Fruit fly (Drosophila melanogaster): ENCODE data around the gene yip2.

The yip2 gene

dm6 chr2L:9956993-9957652 is 42.1 kb downstream of the yip2 start, which contains the start of the genes CG4658 and CG5846 (continued):
- no peak for TF ChIP-seq pfk (GFP tag; optimal IDR thresholded peaks at IDR 0.05)
- peak; percentile 74 for TF ChIP-seq lbe (GFP tag; optimal IDR thresholded peaks at IDR 0.05)
- peak; percentile 95 for TF ChIP-seq dysf (GFP tag; IDR thresholded peaks at IDR 0.05)
- peak; percentile 89 for TF ChIP-seq odd (GFP tag; optimal IDR thresholded peaks at IDR 0.05)
- TF ChIP-seq grn (GFP tag; optimal IDR thresholded peaks at IDR 0.05), result no peak
- peak; percentile 44; the same call in 1 of the 3 replicates for TF ChIP-seq sr (GFP tag; IDR thresholded peaks at IDR 0.05)
- peak; percentile 23 for TF ChIP-seq HmgD (GFP tag; optimal IDR thresholded peaks at IDR 0.05)
- TF ChIP-seq Aef1 (GFP tag; IDR thresholded peaks at IDR 0.05), result peak; percentile 93
- TF ChIP-seq phol (tag; optimal IDR thresholded peaks at IDR 0.05), result peak; percentile 96
- TF ChIP-seq Lpt (GFP tag; optimal IDR thresholded peaks at IDR 0.05), result no peak
- TF ChIP-seq CG17829 (tag; optimal IDR thresholded peaks at IDR 0.05), result peak; percentile 97
- TF ChIP-seq CG17385 (GFP tag; optimal IDR thresholded peaks at IDR 0.05), result peak; percentile 88
- no peak for TF ChIP-seq CG12769 (tag; optimal IDR thresholded peaks at IDR 0.05)
- TF ChIP-seq Dll (GFP tag; IDR thresholded peaks at IDR 0.05; ENCODE audit: partially characterized antibody), result no peak; the same call in 3 of the 4 replicates
- TF ChIP-seq ems (GFP tag; optimal IDR thresholded peaks at IDR 0.05), result peak; percentile 80
- TF ChIP-seq Dek (tag; optimal IDR thresholded peaks at IDR 0.05), result peak; percentile 93
- peak; percentile 93 for TF ChIP-seq Ada2b (GFP tag; IDR thresholded peaks at IDR 0.05)
- TF ChIP-seq lab (GFP tag; optimal IDR thresholded peaks at IDR 0.05), result peak; percentile 94
- TF ChIP-seq insv (GFP tag; optimal IDR thresholded peaks at IDR 0.05), result peak in 1 of 2 experiments; percentile 39
- TF ChIP-seq luna (GFP tag; optimal IDR thresholded peaks at IDR 0.05), result no peak
- TF ChIP-seq Fer2 (tag; optimal IDR thresholded peaks at IDR 0.05), result peak; percentile 79
- peak; percentile 67 for TF ChIP-seq CG8359 (GFP tag; optimal IDR thresholded peaks at IDR 0.05; ENCODE audit: borderline replicate concordance)
- TF ChIP-seq Side (GFP tag; optimal IDR thresholded peaks at IDR 0.05), result peak; percentile 54
- TF ChIP-seq sisA (GFP tag; IDR thresholded peaks at IDR 0.05), result peak; percentile 93
- TF ChIP-seq CG17912 (GFP tag; optimal IDR thresholded peaks at IDR 0.05), result peak; percentile 9
- TF ChIP-seq CG4360 (GFP tag; IDR thresholded peaks at IDR 0.05), result peak; percentile 38; the same call in 1 of the 2 replicates
- TF ChIP-seq CG14050 (GFP tag; IDR thresholded peaks at IDR 0.05), result peak; percentile 90
- peak; percentile 81 for TF ChIP-seq disco-r (GFP tag; optimal IDR thresholded peaks at IDR 0.05)
- peak; percentile 96 for TF ChIP-seq CoRest (tag; optimal IDR thresholded peaks at IDR 0.05)
- peak; percentile 47 for TF ChIP-seq Myb (GFP tag; optimal IDR thresholded peaks at IDR 0.05)
- no peak for TF ChIP-seq pita (GFP tag; optimal IDR thresholded peaks at IDR 0.05)
- peak; percentile 92 for TF ChIP-seq Meics (GFP tag; optimal IDR thresholded peaks at IDR 0.05)
- no peak for TF ChIP-seq eyg (GFP tag; optimal IDR thresholded peaks at IDR 0.05)
- TF ChIP-seq Abd-B (GFP tag; optimal IDR thresholded peaks at IDR 0.05), result peak; percentile 96
- TF ChIP-seq CG42726 (GFP tag; IDR thresholded peaks at IDR 0.05; ENCODE audit: partially characterized antibody), result no peak
- peak; percentile 82 for TF ChIP-seq CG11456 (GFP tag; IDR thresholded peaks at IDR 0.05)
- peak; percentile 92 for TF ChIP-seq D19A (tag; optimal IDR thresholded peaks at IDR 0.05)
- TF ChIP-seq ato (GFP tag; IDR thresholded peaks at IDR 0.05; ENCODE audit: partially characterized antibody), result no peak
- TF ChIP-seq Hand (GFP tag; optimal IDR thresholded peaks at IDR 0.05), result peak; percentile 79
- TF ChIP-seq fd102C (GFP tag; optimal IDR thresholded peaks at IDR 0.05), result peak; percentile 84
- peak; percentile 94 for TF ChIP-seq Hsf (GFP tag; optimal IDR thresholded peaks at IDR 0.05)
- TF ChIP-seq CG6854 (GFP tag; optimal IDR thresholded peaks at IDR 0.05), result peak; percentile 78
- peak; percentile 44 for TF ChIP-seq Sry-δ (GFP tag; optimal IDR thresholded peaks at IDR 0.05)
- peak; percentile 82 for TF ChIP-seq cwo (GFP tag; optimal IDR thresholded peaks at IDR 0.05)
- TF ChIP-seq fd3F (GFP tag; optimal IDR thresholded peaks at IDR 0.05), result peak; percentile 92
- peak; percentile 89 for TF ChIP-seq pho (GFP tag; optimal IDR thresholded peaks at IDR 0.05)
- peak; percentile 77 for TF ChIP-seq CG15073 (GFP tag; optimal IDR thresholded peaks at IDR 0.05)
- TF ChIP-seq CG11560 (tag; IDR thresholded peaks at IDR 0.05), result peak; percentile 78
- TF ChIP-seq fu2 (GFP tag; optimal IDR thresholded peaks at IDR 0.05), result peak; percentile 79

Data from whole organism, embryonic.